Worm (Caenorhabditis elegans): ENCODE results near the gene srw-97.

ce11 chrII:1670985-1671384, 2.2 kb upstream of the srw-97 start:
- TF ChIP-seq elt-1 (tag; optimal IDR thresholded peaks at IDR 0.05) (no peak), nhr-28 (tag; optimal IDR thresholded peaks at IDR 0.05) (no peak), elt-3 (tag; optimal IDR thresholded peaks at IDR 0.05) (no peak), nhr-11 (tag; optimal IDR thresholded peaks at IDR 0.05) (no peak), mml-1 (tag; optimal IDR thresholded peaks at IDR 0.05) (no peak), pqm-1 (tag; optimal IDR thresholded peaks at IDR 0.05) (no peak)

Measured in whole organism, L3 larva.